Worm (Caenorhabditis elegans): Measurements from ENCODE around the gene C05G5.2.
A peak's percentile ranks its signal among the peaks of the same experiment; 100 is the strongest.

Gene C05G5.2

DNA sequence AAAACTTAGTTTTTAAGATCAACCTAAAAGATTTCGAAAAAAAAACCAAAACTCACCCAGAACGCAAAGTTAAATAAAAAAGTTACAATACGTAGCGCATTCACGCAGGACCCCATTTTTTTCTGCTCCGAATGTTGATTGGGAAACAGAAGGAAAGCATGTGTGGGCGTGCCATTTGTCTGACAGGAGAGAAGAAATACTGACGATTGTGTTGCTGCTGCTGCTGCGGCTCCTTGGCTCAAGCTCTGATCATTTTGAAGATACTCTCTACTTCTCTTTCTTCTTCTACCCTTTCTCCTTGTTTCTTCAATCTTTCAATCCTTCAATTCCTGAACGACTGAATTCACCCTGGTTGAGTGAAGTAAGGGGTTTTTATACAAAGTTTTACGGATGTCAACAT is 17.8 kb upstream of the C05G5.2 start, which contains the start of gene tsp-8:
Gene tsp-8 (minus strand): TSS at position 185 of the 400 bp plus-strand sequence.
- no peak for TF ChIP-seq unc-62 (GFP tag; optimal IDR thresholded peaks at IDR 0.05)
- TF ChIP-seq efl-1 (optimal IDR thresholded peaks at IDR 0.05) = no peak
- peak in 1 of 2 experiments; percentile 42 for TF ChIP-seq efl-1 (GFP tag; optimal IDR thresholded peaks at IDR 0.05 in 1 of 2)
- TF ChIP-seq Y116A8C.19 (tag; optimal IDR thresholded peaks at IDR 0.05; ENCODE audit: borderline replicate concordance) = no peak
- no peak for TF ChIP-seq lir-3 (tag; optimal IDR thresholded peaks at IDR 0.05; ENCODE audit: poor library complexity)
- TF ChIP-seq egl-27 (tag; optimal IDR thresholded peaks at IDR 0.05) = no peak
- TF ChIP-seq unc-130 (tag; optimal IDR thresholded peaks at IDR 0.05) = no peak
- TF ChIP-seq pag-3 (tag; optimal IDR thresholded peaks at IDR 0.05; ENCODE audit: borderline replicate concordance, insufficient read depth) = peak; percentile 75
- TF ChIP-seq nhr-84 (tag; optimal IDR thresholded peaks at IDR 0.05) = no peak
- TF ChIP-seq dsc-1 (tag; optimal IDR thresholded peaks at IDR 0.05) = peak; percentile 33
- no peak for TF ChIP-seq C04F5.9 (tag; optimal IDR thresholded peaks at IDR 0.05)
- peak; percentile 51 for TF ChIP-seq rnt-1 (tag; optimal IDR thresholded peaks at IDR 0.05)
- TF ChIP-seq lin-14 (GFP tag; optimal IDR thresholded peaks at IDR 0.05) = peak; percentile 50

DNA sequence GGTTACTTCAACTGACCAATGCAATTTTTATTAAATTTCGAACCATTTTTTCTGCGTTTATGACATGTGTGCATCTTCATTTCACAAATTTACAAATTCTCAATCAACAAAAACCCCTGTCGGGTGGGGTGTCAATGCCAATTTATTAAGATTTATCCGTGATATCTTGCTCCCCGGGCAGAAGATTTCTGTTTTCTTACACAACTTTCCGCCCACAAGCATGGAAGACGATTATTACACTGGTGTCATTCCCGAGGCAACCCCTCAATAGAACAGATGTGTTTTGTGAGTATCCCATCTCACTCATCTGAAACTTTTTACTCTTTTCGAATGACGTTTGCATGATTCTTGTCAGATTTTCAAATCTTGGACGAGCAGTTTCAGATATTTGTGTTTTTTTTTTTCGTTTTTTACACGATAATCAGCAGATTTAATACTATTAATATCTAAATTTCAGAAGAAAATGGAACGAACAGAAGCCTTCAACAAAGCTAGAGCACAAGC is 15.2 kb upstream of the C05G5.2 start, which contains the start of gene F33C8.4:
Gene F33C8.4 (plus strand): TSS at position 454 of the 504 bp plus-strand sequence.
- TF ChIP-seq lin-35 (GFP tag; optimal IDR thresholded peaks at IDR 0.05) (no peak), nhr-77 (tag; optimal IDR thresholded peaks at IDR 0.05) (no peak), dsc-1 (tag; optimal IDR thresholded peaks at IDR 0.05) (peak; percentile 83), fkh-4 (tag; optimal IDR thresholded peaks at IDR 0.05; ENCODE audit: borderline replicate concordance) (peak; percentile 18), hlh-17 (GFP tag; optimal IDR thresholded peaks at IDR 0.05; ENCODE audit: borderline replicate concordance) (no peak), blmp-1 (tag; optimal IDR thresholded peaks at IDR 0.05) (no peak), ceh-82 (tag; optimal IDR thresholded peaks at IDR 0.05) (no peak), mdl-1 (tag; optimal IDR thresholded peaks at IDR 0.05) (peak in 1 of 2 experiments; percentile 8), fkh-8 (tag; optimal IDR thresholded peaks at IDR 0.05) (no peak), aly-2 (tag; optimal IDR thresholded peaks at IDR 0.05) (no peak), lin-13 (GFP tag; optimal IDR thresholded peaks at IDR 0.05) (no peak), tlp-1 (tag; optimal IDR thresholded peaks at IDR 0.05) (no peak), unc-130 (tag; optimal IDR thresholded peaks at IDR 0.05) (peak; percentile 29), mab-9 (GFP tag; IDR thresholded peaks at IDR 0.05) (no peak), zip-4 (GFP tag; optimal IDR thresholded peaks at IDR 0.05) (no peak), snu-23 (GFP tag; optimal IDR thresholded peaks at IDR 0.05) (peak; percentile 7), nhr-20 (tag; optimal IDR thresholded peaks at IDR 0.05) (no peak), swsn-7 (tag; optimal IDR thresholded peaks at IDR 0.05) (no peak), rnt-1 (tag; optimal IDR thresholded peaks at IDR 0.05) (peak; percentile 38), pag-3 (tag; optimal IDR thresholded peaks at IDR 0.05; ENCODE audit: borderline replicate concordance, insufficient read depth) (peak; percentile 43), ceh-90 (tag; optimal IDR thresholded peaks at IDR 0.05) (no peak), C34B4.2 (tag; optimal IDR thresholded peaks at IDR 0.05) (no peak), snpc-4 (tag; optimal IDR thresholded peaks at IDR 0.05) (no peak), lin-14 (GFP tag; optimal IDR thresholded peaks at IDR 0.05) (peak; percentile 70), lin-39 (tag; optimal IDR thresholded peaks at IDR 0.05) (no peak), nhr-71 (tag; optimal IDR thresholded peaks at IDR 0.05) (peak; percentile 41), nhr-237 (tag; optimal IDR thresholded peaks at IDR 0.05) (no peak), unc-30 (tag; optimal IDR thresholded peaks at IDR 0.05) (no peak), nhr-84 (tag; optimal IDR thresholded peaks at IDR 0.05) (no peak), irx-1 (tag; optimal IDR thresholded peaks at IDR 0.05) (no peak), C04F5.9 (tag; optimal IDR thresholded peaks at IDR 0.05) (no peak), efl-3 (GFP tag; optimal IDR thresholded peaks at IDR 0.05) (no peak), sup-37 (GFP tag; optimal IDR thresholded peaks at IDR 0.05) (no peak), nhr-12 (tag; optimal IDR thresholded peaks at IDR 0.05) (no peak), skn-1 (tag; optimal IDR thresholded peaks at IDR 0.05) (no peak), ztf-11 (tag; optimal IDR thresholded peaks at IDR 0.05) (no peak)
